Fruit fly (Drosophila melanogaster): ENCODE measurements around the gene HP1D3csd.

The HP1D3csd gene

DNA sequence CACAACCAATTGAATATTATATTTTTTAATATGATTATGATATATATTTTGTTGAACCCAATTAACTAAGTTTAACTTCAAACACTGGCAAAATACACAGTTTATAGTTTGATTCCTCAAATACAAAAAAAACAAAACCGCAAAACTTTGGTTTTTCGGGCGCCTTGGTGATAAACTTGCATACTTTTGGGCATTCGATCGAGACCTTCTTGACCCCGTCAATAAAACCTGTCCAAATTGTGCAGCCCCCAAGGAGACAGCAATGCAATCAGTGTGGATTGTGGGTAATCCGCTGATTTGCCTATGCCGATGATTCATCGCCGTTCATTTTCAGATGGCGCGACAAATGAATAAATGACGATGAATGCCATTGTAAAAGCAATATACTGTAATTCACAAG lies 32.5 kb upstream of the HP1D3csd start:
- no peak for TF ChIP-seq insv (optimal IDR thresholded peaks at IDR 0.05)
- no peak for TF ChIP-seq Sin3A (optimal IDR thresholded peaks at IDR 0.05)
- TF ChIP-seq psq (optimal IDR thresholded peaks at IDR 0.05): no peak
- no peak for TF ChIP-seq ttk (optimal IDR thresholded peaks at IDR 0.05)
- no peak for TF ChIP-seq Myc (optimal IDR thresholded peaks at IDR 0.05)
- no peak for TF ChIP-seq h (optimal IDR thresholded peaks at IDR 0.05)

DNA sequence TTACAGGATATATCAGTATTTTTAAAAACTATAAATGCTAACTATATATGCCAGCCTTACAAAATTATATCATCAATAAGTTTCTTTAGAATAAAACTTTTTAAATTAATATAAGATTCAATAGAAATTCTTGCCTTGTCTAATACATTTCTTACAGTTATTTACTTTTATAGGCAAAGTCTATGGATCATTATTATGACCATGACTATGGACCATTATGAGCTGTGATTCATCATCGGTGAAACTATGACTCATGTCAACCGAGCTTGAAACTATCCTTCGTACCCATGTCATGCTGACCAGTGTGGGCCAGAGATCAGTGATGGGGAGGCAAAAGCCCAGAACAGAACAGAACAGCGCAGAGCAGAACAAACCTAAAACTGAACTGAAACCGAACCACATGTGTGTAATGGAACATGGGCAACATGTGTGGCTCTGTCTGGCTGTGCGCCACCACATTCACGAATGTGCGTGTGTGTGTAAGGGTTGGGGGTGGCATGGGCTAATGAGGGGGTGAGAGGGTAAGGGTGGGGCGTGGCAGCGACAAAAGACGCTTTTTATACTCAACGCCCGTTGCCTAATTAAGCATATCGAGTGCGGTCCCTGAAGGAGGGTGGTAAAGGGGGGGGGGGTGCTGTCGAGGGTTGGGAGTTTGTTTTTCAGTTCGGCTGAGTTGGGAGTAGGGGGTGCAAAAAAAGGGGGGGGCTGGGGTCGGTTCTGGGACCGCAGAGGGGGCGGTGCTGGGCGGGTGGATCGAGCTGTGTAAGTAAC lies 31.3 kb upstream of the HP1D3csd start:
- TF ChIP-seq insv (optimal IDR thresholded peaks at IDR 0.05) (no peak), ttk (optimal IDR thresholded peaks at IDR 0.05) (no peak), Myc (optimal IDR thresholded peaks at IDR 0.05) (no peak), psq (optimal IDR thresholded peaks at IDR 0.05) (no peak), h (optimal IDR thresholded peaks at IDR 0.05) (no peak), Sin3A (optimal IDR thresholded peaks at IDR 0.05) (no peak)

DNA sequence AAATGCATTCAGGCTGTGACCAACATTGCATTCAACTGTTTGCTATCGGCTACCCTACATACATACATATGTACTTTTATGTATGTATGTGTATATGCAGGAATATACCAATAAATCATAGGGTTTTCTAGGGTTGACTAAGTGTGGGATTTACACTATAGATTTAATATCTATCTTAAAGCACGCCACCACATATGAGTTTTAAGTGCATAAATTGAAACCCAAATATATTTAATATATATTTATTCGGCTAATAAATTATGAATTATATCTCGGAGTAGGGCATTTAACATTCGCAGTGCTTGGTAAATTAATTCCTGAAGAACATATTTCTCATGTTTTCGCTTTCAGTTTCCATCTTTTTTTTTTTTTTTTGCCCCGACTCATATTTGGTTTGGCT lies 30.1 kb upstream of the HP1D3csd start:
- TF ChIP-seq insv (optimal IDR thresholded peaks at IDR 0.05) (no peak), ttk (optimal IDR thresholded peaks at IDR 0.05) (no peak), Sin3A (optimal IDR thresholded peaks at IDR 0.05) (no peak), h (optimal IDR thresholded peaks at IDR 0.05) (no peak), Myc (optimal IDR thresholded peaks at IDR 0.05) (no peak), psq (optimal IDR thresholded peaks at IDR 0.05) (no peak)

dm6 chrX:19160635-19161407 lies 29.2 kb upstream of the HP1D3csd start:
- TF ChIP-seq Myc (optimal IDR thresholded peaks at IDR 0.05) (no peak), h (optimal IDR thresholded peaks at IDR 0.05) (no peak), psq (optimal IDR thresholded peaks at IDR 0.05) (no peak), ttk (optimal IDR thresholded peaks at IDR 0.05) (no peak), insv (optimal IDR thresholded peaks at IDR 0.05) (no peak), Sin3A (optimal IDR thresholded peaks at IDR 0.05) (no peak)

dm6 chrX:19162249-19162914 lies 27.6 kb upstream of the HP1D3csd start:
- TF ChIP-seq h (optimal IDR thresholded peaks at IDR 0.05) (no peak), Myc (optimal IDR thresholded peaks at IDR 0.05) (no peak), Sin3A (optimal IDR thresholded peaks at IDR 0.05) (no peak), ttk (optimal IDR thresholded peaks at IDR 0.05) (no peak), psq (optimal IDR thresholded peaks at IDR 0.05) (no peak), insv (optimal IDR thresholded peaks at IDR 0.05) (no peak)

dm6 chrX:19163446-19163845 lies 26.6 kb upstream of the HP1D3csd start:
- TF ChIP-seq insv (optimal IDR thresholded peaks at IDR 0.05) (no peak), Sin3A (optimal IDR thresholded peaks at IDR 0.05) (no peak), psq (optimal IDR thresholded peaks at IDR 0.05) (no peak), ttk (optimal IDR thresholded peaks at IDR 0.05) (no peak), Myc (optimal IDR thresholded peaks at IDR 0.05) (no peak), h (optimal IDR thresholded peaks at IDR 0.05) (no peak)

DNA sequence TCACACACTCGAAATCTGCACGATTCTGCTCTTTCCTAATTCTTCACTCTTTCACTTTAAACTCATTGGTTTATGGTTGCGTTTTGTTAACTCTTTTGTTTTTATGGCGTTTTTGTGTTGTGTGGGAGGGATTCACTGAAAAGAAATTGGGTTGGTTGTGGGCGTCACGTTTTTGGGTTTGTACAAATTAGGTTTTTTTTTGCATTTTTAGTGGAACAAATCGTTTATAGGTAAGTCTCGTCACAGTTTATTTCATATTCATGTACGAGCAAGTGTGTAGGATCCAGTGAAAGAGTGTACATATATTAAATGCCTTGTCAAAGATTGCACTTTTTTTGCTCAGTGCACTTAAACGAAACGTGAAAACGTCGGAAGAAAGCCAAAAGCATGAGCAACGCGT lies 25.3 kb upstream of the HP1D3csd start:
- TF ChIP-seq ttk (optimal IDR thresholded peaks at IDR 0.05): no peak
- TF ChIP-seq psq (optimal IDR thresholded peaks at IDR 0.05): no peak
- no peak for TF ChIP-seq Myc (optimal IDR thresholded peaks at IDR 0.05)
- TF ChIP-seq insv (optimal IDR thresholded peaks at IDR 0.05): no peak
- TF ChIP-seq h (optimal IDR thresholded peaks at IDR 0.05): no peak
- no peak for TF ChIP-seq Sin3A (optimal IDR thresholded peaks at IDR 0.05)

- TF ChIP-seq h (optimal IDR thresholded peaks at IDR 0.05) (no peak), insv (optimal IDR thresholded peaks at IDR 0.05) (no peak), Myc (optimal IDR thresholded peaks at IDR 0.05) (no peak), psq (optimal IDR thresholded peaks at IDR 0.05) (no peak), Sin3A (optimal IDR thresholded peaks at IDR 0.05) (no peak), ttk (optimal IDR thresholded peaks at IDR 0.05) (no peak)
Observed at dm6 chrX:19165144-19166011, 24.6 kb upstream of the HP1D3csd start.

DNA sequence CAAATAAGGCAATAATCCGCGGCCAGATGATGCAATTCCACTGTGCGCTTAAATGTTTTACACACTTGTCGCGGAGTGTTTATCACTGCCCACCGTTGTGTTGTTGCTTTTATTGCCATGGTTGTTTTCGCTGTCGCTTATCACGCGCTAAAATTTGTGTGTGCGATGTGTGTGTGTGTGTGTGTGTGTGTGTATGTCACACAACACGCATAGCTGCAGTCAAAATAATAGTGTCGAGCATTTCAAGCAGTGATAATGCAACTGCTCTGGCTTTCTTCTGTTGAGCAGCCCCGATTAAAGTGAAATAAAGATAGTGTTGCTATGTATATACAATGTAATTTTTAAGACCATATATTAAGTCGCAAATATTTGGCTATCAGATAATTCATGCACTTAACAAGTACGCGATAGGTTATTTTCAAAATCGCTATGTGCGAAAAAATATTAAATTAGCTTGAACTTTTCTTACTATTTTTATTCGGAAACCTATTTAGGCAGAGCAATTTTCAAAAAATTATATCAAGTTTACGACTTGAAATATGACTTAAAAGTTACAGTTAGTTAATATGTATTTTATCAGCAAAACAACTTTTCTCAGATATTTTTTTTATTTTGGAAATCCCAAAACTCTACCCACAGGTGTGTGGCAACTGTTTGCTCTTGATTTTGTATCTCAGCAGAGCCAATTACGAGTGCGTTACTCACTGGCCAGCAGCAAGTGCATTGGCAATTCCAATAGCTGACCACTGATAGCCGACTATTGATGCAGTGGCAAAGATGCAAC lies 23.7 kb upstream of the HP1D3csd start:
- TF ChIP-seq psq (optimal IDR thresholded peaks at IDR 0.05): no peak

DNA sequence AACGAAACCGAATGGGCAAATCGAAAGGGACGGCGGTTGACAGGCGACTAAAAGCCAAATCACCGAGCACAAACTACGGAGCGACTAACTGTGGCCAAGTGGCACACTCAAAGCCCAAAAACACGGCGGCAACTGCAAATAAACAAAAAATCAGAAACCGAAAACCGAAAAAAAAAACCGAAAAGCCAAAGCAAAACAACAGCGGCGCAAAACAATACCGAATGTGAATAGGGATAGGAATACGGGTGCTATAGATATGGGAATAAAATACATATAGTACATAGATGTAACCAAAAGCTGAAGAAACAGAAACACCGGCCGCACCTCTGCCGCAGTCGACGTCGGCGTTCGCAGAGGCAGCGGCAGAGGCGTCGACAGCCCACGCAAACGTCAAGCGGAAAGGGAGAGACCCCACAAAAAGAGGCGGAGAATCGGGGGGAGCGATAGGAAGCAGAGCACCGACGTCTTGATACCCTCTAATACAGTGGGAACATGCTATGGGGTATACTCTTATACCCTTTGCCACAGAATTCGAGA lies 22.9 kb upstream of the HP1D3csd start, which contains the start of gene RhoGAP18B:
RhoGAP18B (minus strand) TSS at position 51 of the 537 bp plus-strand sequence.
- TF ChIP-seq h (optimal IDR thresholded peaks at IDR 0.05) (no peak), Myc (optimal IDR thresholded peaks at IDR 0.05) (no peak), ttk (optimal IDR thresholded peaks at IDR 0.05) (no peak), psq (optimal IDR thresholded peaks at IDR 0.05) (no peak)

All from Kc167 (cell line).